Fruit fly (Drosophila melanogaster) whole organism, pupa: ENCODE measurements around the gene CG9147.

Experiments
- CG4496 ChIP-seq: fragments of 200-800 bp; sonication (Bioruptor generic); IDR thresholded peaks from 3 replicates; pipeline ENCODE4 v1.3.6; 2022; ENCODE audit warnings: missing biosample characterization, missing genetic modification characterization
- Ets98B ChIP-seq: fragments of 200-800 bp; sonication (Bioruptor generic); IDR thresholded peaks from 2 replicates; pipeline ENCODE4 v1.3.6; 2022; ENCODE audit warnings: missing biosample characterization, missing genetic modification characterization
- gl ChIP-seq: fragments of 200-800 bp; sonication (Bioruptor generic); optimal IDR thresholded peaks from 2 replicates; lab custom pipeline; 2018; ENCODE audit warnings: missing biosample characterization, mild to moderate bottlenecking, missing genetic modification characterization

DNA sequence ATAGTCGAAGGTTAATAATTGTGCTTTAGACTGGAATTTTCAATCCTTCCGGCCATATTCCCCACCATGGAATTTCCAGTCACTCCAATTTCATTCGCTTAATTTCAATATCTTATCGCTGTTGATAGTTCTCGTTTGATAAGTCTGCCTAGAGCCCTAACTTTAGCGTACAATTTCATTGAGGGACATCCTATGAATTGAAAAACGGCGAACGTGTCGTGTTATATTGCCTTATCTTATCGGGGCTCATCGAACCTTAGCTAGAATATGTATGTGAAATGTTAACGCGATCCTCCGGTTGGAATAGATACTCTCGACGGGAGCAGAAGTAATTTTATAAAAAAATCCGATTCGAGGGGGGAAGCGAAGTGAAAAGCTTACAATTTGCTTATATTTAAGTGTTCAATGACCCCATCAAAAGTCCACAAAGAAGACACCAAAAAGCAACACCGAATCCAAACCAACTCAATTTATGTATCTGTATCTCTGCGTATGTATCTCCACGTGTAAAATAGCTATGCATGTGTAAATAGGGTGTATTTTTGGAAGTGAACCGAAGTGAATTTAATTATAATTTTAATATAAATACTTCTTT is 23.9 kb downstream of the CG9147 start:
- no peak for TF ChIP-seq CG4496 (GFP tag; lab: Robert Waterston, UW)
- no peak for TF ChIP-seq Ets98B (GFP tag; lab: Robert Waterston, UW)
- TF ChIP-seq gl (tag; lab: Kevin White, UChicago) = no peak
